Worm (Caenorhabditis elegans): ENCODE results near the gene fbxb-72.

Gene fbxb-72

DNA sequence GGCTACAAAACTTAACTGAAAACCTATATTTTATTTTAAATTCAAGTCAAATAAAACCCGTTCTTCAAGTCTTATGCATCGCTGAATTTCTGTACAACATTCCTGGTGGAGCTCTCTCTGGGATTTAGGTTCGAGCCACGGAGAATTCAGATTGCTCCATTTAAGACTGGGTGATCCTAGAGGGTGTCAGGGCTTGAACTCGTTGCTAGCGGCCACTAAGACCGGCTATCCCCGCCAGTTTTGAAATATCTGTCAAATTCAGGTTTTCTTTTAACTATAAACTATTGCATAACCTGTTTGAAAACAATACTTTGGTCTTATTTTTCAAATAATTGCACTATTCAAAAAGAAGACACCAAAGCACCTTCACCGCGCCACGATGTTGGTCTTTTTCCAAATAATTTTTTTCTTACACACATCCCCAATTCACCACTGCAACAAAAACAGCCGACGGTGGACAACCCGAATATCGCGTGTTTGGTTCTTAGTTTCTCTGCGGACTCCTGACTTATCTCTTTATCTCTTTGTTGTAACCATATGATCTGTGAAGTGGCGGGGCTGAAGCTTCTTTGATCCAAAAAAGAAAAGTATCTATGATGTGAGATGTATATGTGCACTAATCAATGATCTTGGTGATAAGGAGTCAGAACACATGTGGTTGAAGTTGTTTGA, 5.2 kb upstream of the fbxb-72 start:
- no peak for TF ChIP-seq sea-2 (GFP tag; optimal IDR thresholded peaks at IDR 0.05)
- no peak for TF ChIP-seq lin-39 (tag; optimal IDR thresholded peaks at IDR 0.05)
- peak; percentile 53 for TF ChIP-seq pha-4 (tag; optimal IDR thresholded peaks at IDR 0.05)
- peak; percentile 46 for TF ChIP-seq nhr-25 (tag; optimal IDR thresholded peaks at IDR 0.05)
- no peak for TF ChIP-seq unc-62 (GFP tag; optimal IDR thresholded peaks at IDR 0.05)
- TF ChIP-seq ceh-28 (tag; optimal IDR thresholded peaks at IDR 0.05), result no peak
- peak; percentile 19 for TF ChIP-seq nhr-23 (tag; optimal IDR thresholded peaks at IDR 0.05)
- TF ChIP-seq fkh-2 (tag; optimal IDR thresholded peaks at IDR 0.05), result no peak
- no peak for TF ChIP-seq ztf-4 (tag; optimal IDR thresholded peaks at IDR 0.05)
- no peak for TF ChIP-seq fkh-10 (GFP tag; optimal IDR thresholded peaks at IDR 0.05)
- no peak for TF ChIP-seq egl-27 (tag; optimal IDR thresholded peaks at IDR 0.05)
- no peak for TF ChIP-seq ceh-9 (tag; optimal IDR thresholded peaks at IDR 0.05)
- TF ChIP-seq nhr-43 (tag; optimal IDR thresholded peaks at IDR 0.05; ENCODE audit: poor library complexity, severe bottlenecking), result peak; percentile 57
- no peak for TF ChIP-seq eor-1 (tag; optimal IDR thresholded peaks at IDR 0.05)
- no peak for TF ChIP-seq ceh-16 (tag; optimal IDR thresholded peaks at IDR 0.05)
- TF ChIP-seq nhr-11 (tag; optimal IDR thresholded peaks at IDR 0.05), result no peak
- peak; percentile 49 for TF ChIP-seq nfya-1 (tag; optimal IDR thresholded peaks at IDR 0.05; ENCODE audit: insufficient read depth)
- peak; percentile 31 for TF ChIP-seq egl-5 (tag; optimal IDR thresholded peaks at IDR 0.05)
- peak; percentile 65 for TF ChIP-seq pqm-1 (tag; optimal IDR thresholded peaks at IDR 0.05)
- no peak for TF ChIP-seq nhr-76 (tag; optimal IDR thresholded peaks at IDR 0.05)
- TF ChIP-seq nhr-12 (tag; optimal IDR thresholded peaks at IDR 0.05), result no peak
- TF ChIP-seq elt-2 (tag; optimal IDR thresholded peaks at IDR 0.05), result peak; percentile 77
- peak; percentile 5 for TF ChIP-seq snpc-4 (tag; optimal IDR thresholded peaks at IDR 0.05)
- no peak for TF ChIP-seq elt-3 (tag; optimal IDR thresholded peaks at IDR 0.05)
- TF ChIP-seq daf-12 (tag; optimal IDR thresholded peaks at IDR 0.05), result no peak
- peak; percentile 7 for TF ChIP-seq lsy-12 (tag; optimal IDR thresholded peaks at IDR 0.05)
- TF ChIP-seq mdl-1 (tag; optimal IDR thresholded peaks at IDR 0.05), result peak; percentile 38
- peak; percentile 50 for TF ChIP-seq ama-1 (optimal IDR thresholded peaks at IDR 0.05)
- TF ChIP-seq nhr-67 (tag; optimal IDR thresholded peaks at IDR 0.05), result no peak

DNA sequence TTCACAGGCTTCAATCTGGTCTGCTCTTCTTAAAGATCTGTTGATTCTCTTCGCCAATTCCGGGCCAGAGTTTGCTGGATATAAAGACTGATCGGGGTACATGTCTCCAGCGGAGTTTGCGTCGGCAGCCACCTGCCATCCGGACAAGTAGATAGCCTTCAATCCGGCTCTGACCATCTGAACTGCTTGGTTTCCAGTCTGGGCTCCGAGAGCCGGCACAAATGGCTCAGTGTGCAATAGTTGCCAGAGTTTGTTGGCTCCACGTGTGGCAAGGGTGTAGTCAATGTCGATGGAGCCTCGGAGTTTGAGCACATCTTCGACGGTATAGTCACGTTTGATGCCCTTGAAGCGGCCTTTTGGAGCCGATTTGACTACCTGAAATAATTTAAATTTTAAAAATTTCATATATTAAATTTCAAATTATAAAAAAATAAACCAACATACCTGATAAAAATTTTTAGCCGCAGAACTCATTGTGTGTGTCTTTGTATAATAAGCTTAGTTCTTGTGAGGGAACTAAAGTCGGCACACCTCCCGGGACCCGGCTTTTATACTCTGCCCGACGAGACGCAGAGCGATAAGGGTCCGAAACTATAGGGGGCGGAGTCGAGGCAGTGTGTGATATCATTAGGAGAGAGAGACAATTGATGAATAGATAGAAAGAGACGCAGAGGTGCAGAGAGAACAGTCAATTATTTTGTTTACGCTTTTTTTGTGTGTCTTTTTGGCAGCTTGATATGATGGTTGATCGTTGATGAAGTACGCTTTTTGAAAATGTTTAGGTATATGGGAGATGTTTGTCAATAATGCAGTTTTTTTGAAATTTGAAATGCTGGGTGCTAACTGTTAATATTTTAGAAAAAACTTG, 4.0 kb upstream of the fbxb-72 start, which contains the start of the genes icl-1 and srh-2:
TSS of gene icl-1 (minus strand) at position 521 of the 868 bp plus-strand sequence.
TSS of gene srh-2 (plus strand) at position 818 of the 868 bp plus-strand sequence.
- TF ChIP-seq nhr-67 (tag; optimal IDR thresholded peaks at IDR 0.05) (no peak), nhr-43 (tag; optimal IDR thresholded peaks at IDR 0.05; ENCODE audit: poor library complexity, severe bottlenecking) (peak; percentile 73), fos-1 (tag; optimal IDR thresholded peaks at IDR 0.05) (peak; percentile 15), R02D3.7 (tag; optimal IDR thresholded peaks at IDR 0.05) (no peak), elt-2 (tag; optimal IDR thresholded peaks at IDR 0.05) (peak; percentile 83), lin-39 (tag; optimal IDR thresholded peaks at IDR 0.05) (peak; percentile 11), ceh-28 (tag; optimal IDR thresholded peaks at IDR 0.05) (peak; percentile 67), ztf-4 (tag; optimal IDR thresholded peaks at IDR 0.05) (no peak), tbx-2 (tag; optimal IDR thresholded peaks at IDR 0.05) (peak; percentile 8), ztf-11 (tag; optimal IDR thresholded peaks at IDR 0.05) (no peak), nhr-25 (tag; optimal IDR thresholded peaks at IDR 0.05) (peak; percentile 2), eor-1 (tag; optimal IDR thresholded peaks at IDR 0.05) (no peak), nfya-1 (tag; optimal IDR thresholded peaks at IDR 0.05; ENCODE audit: insufficient read depth) (peak; percentile 68), mml-1 (tag; optimal IDR thresholded peaks at IDR 0.05) (no peak), ZK546.5 (tag; optimal IDR thresholded peaks at IDR 0.05) (no peak), lsy-12 (tag; optimal IDR thresholded peaks at IDR 0.05) (peak; percentile 42), mdl-1 (tag; optimal IDR thresholded peaks at IDR 0.05) (no peak), snpc-4 (tag; optimal IDR thresholded peaks at IDR 0.05) (no peak), pha-4 (tag; optimal IDR thresholded peaks at IDR 0.05) (peak; percentile 79), fkh-2 (tag; optimal IDR thresholded peaks at IDR 0.05) (no peak), ama-1 (optimal IDR thresholded peaks at IDR 0.05) (peak; percentile 92), aly-2 (tag; optimal IDR thresholded peaks at IDR 0.05) (no peak), egl-5 (tag; optimal IDR thresholded peaks at IDR 0.05) (no peak), ceh-82 (tag; optimal IDR thresholded peaks at IDR 0.05) (no peak), nhr-77 (tag; optimal IDR thresholded peaks at IDR 0.05) (no peak), jun-1 (tag; optimal IDR thresholded peaks at IDR 0.05) (peak; percentile 43), unc-62 (GFP tag; optimal IDR thresholded peaks at IDR 0.05) (no peak), fkh-10 (GFP tag; optimal IDR thresholded peaks at IDR 0.05) (no peak), pqm-1 (tag; optimal IDR thresholded peaks at IDR 0.05) (peak; percentile 65), nhr-23 (tag; optimal IDR thresholded peaks at IDR 0.05) (peak; percentile 71), unc-39 (tag; optimal IDR thresholded peaks at IDR 0.05) (no peak), nhr-28 (tag; optimal IDR thresholded peaks at IDR 0.05) (no peak), daf-12 (tag; optimal IDR thresholded peaks at IDR 0.05) (no peak), nhr-12 (tag; optimal IDR thresholded peaks at IDR 0.05) (no peak), hmg-11 (tag; optimal IDR thresholded peaks at IDR 0.05) (no peak), nhr-11 (tag; optimal IDR thresholded peaks at IDR 0.05) (no peak), lin-15B (tag; optimal IDR thresholded peaks at IDR 0.05) (peak; percentile 28), nhr-76 (tag; optimal IDR thresholded peaks at IDR 0.05) (no peak)

Measured in whole organism, L3 larva.